Worm (Caenorhabditis elegans) whole organism, L3 larva: Measurements from ENCODE around the gene F49C12.3.
"Not testable (repeated sequence)": the region's sequence is repeated elsewhere in the genome, so short reads cannot be mapped to it uniquely, and the experiment has no call there.

ENCODE experiments used
- ceh-82 ChIP-seq: fragments of 150-350 bp; optimal IDR thresholded peaks from 2 replicates; lab custom pipeline; 2014; ENCODE audit warnings: missing biosample characterization, missing genetic modification characterization
- eor-1 ChIP-seq, 2 experiments: fragments of 150-350 bp; optimal IDR thresholded peaks; 2 replicates each; lab custom pipeline; 2014 to 2018; ENCODE audit warnings: missing biosample characterization in 2 of 2, missing genetic modification characterization in 2 of 2
- jun-1 ChIP-seq: fragments of 150-350 bp; optimal IDR thresholded peaks from 2 replicates; lab custom pipeline; 2014; ENCODE audit warnings: missing biosample characterization, missing genetic modification reagents, missing genetic modification characterization
- nhr-11 ChIP-seq: fragments of 150-350 bp; optimal IDR thresholded peaks from 2 replicates; lab custom pipeline; 2014; ENCODE audit warnings: missing biosample characterization, missing genetic modification characterization
- nhr-25 ChIP-seq: sonication (generic microtip); optimal IDR thresholded peaks from 2 replicates; lab custom pipeline; 2017; ENCODE audit warnings: missing biosample characterization, missing genetic modification characterization

ce11 chrIV:9286305-9286704 lies 13.9 kb upstream of the F49C12.3 start, which contains the start of gene nhr-267:
- TF ChIP-seq eor-1 (tag; optimal IDR thresholded peaks at IDR 0.05; lab: Kevin White, UChicago); ceh-82; jun-1 (tag; lab: Kevin White, UChicago); nhr-25 (tag; lab: Kevin White, UChicago); nhr-11 (tag; lab: Kevin White, UChicago): not testable (repeated sequence)
